Fruit fly (Drosophila melanogaster) whole organism, pupa: ENCODE results near the gene Sec63.

Experiments used
- CG32121 ChIP-seq: fragments of 200-800 bp; sonication (Bioruptor generic); IDR thresholded peaks from 2 replicates; pipeline ENCODE4 v1.3.6; 2022; ENCODE audit warnings: missing biosample characterization, missing genetic modification characterization
- EcR ChIP-seq: fragments of 200-800 bp; sonication (Bioruptor generic); optimal IDR thresholded peaks from 3 replicates; lab custom pipeline; 2019; ENCODE audit warnings: missing biosample characterization, missing genetic modification characterization, mild to moderate bottlenecking, moderate library complexity, missing genetic modification reagents

DNA sequence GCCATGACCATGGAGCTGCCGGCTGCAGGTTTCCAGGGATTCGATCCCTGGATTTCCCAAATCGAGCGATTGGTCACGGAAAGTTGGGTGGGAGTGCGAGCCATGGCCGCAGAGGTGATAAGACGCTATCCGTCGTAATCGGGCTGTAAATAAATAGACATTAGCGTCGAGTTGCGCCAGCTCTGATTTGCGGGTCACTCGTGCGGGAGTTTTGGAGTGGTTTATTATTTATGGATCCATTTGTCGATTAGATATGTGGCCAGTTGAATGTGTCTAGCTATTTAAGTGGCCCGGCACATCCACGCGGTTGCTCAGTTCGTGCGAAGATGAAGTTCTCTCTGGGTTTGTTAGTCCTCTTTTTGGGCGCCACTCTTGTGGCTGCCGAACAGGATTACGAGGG is 37.6 kb downstream of the Sec63 start, which contains the start of gene CG8562:
- TF ChIP-seq CG32121 (GFP tag; lab: Robert Waterston, UW) (no peak), EcR (GFP tag; lab: Kevin White, UChicago) (no peak)
